Fruit fly (Drosophila melanogaster) S2 (cell line): Measurements from ENCODE around the gene Pka-C2.

ENCODE experiments used
- CG8478 ChIP-seq: fragments of >200 bp; optimal IDR thresholded peaks from 2 replicates; lab custom pipeline; 2018
- CTCF ChIP-seq, 2 experiments: fragments of >200 bp; optimal IDR thresholded peaks; 2 replicates each; lab custom pipeline; 2018

- no peak for TF ChIP-seq CG8478 (lab: Kevin White, UChicago)
- TF ChIP-seq CTCF (optimal IDR thresholded peaks at IDR 0.05; lab: Kevin White, UChicago): no peak
Measured at dm6 chr3R:30695398-30695797, 1.5 kb downstream of the Pka-C2 start, which contains the start of gene CG12069.
